Fruit fly (Drosophila melanogaster) whole organism: ENCODE measurements around the gene Seipin.

Experiments
- CG8478 ChIP-seq: fragments of >200 bp; optimal IDR thresholded peaks from 2 replicates; lab custom pipeline; 2018; ENCODE audit warnings: inconsistent platforms
- Dll ChIP-seq: fragments of >200 bp; optimal IDR thresholded peaks from 2 replicates; lab custom pipeline; 2017
- EcR ChIP-seq, 2 experiments: fragments of >200 bp; optimal IDR thresholded peaks; 2 replicates each; lab custom pipeline; 2017; ENCODE audit warnings: missing biosample characterization in 2 of 2, missing genetic modification characterization in 2 of 2, missing genetic modification reagents in 2 of 2
- pan ChIP-seq: fragments of >200 bp; optimal IDR thresholded peaks from 2 replicates; lab custom pipeline; 2017
- psq ChIP-seq: fragments of >200 bp; optimal IDR thresholded peaks from 2 replicates; lab custom pipeline; 2017
- usp ChIP-seq: fragments of >200 bp; optimal IDR thresholded peaks from 2 replicates; lab custom pipeline; 2017; ENCODE audit warnings: missing biosample characterization, missing genetic modification characterization, mixed read lengths

The Seipin gene

DNA sequence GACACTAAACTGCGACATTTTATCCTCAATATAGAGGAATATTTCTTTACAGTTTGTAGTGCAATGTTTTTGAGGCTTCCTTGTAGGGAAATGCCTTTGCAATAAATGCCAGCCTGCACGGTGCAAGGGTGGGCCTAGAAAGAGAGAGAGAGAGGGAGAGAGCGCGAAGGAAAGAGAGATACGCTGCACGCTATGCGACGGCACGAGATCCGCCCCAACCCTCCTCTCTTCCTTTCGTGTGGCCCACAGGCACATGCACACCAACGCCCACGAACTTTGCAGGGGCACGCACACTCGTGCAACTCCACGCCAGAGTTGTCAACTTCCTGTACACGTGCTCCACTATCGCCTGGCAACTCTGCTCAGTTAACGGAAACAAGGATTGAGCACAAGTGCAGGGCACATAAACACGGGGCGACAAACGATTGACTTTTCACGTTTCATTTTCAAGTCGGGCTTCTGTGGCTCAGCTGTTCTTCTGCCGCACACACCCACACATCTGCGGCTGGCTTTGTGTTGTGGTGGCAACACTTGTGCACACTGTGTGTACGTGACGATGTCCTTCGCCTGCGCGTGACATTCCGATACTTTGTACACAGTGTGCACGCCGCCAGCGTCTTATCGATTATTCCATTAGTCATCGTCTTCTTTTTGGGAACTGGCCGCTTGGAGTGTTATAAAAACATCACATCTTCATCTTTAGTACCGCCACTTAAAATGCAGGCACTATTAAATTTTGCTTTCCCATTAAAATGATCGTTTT, 16.5 kb downstream of the Seipin start:
- TF ChIP-seq pan (lab: Kevin White, UChicago) (no peak), EcR (GFP tag; optimal IDR thresholded peaks at IDR 0.05; lab: Kevin White, UChicago) (no peak), usp (GFP tag; lab: Kevin White, UChicago) (no peak), Dll (no peak), CG8478 (lab: Kevin White, UChicago) (no peak), psq (lab: Kevin White, UChicago) (no peak)

DNA sequence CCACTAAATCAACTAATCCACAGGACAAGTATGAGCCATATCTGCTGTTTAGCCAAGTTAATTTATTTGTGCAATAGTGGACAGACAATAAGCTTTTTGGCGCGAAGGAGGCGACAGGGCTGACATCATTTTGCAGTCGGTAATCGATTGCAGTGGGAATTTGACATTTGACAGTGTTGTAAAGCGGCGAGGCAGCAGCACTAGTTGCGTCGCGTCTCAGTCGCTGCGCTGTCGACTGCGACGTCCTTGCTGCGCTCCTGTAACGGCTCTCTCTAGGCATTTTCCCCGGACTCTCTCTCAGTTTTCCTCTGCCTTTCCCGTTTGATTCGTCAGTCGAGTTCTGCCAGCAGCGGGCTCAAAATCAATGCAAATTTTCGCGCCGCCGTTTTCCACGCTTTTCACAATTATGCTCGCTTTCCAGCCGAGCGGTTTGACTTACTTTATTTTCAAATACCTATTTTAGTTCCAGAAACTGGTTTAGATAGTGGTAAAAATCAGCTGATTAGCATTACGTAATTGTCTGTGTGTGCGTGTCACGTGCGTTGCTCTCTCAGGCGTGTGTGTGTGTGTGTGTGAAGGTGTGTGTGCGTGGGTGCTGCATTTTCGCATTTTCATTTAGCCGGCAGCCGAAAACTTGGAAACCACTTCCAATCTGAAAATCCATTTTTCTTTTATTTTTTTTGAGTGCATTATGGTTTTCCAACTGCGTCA, 17.4 kb downstream of the Seipin start:
- TF ChIP-seq CG8478 (lab: Kevin White, UChicago): no peak
- TF ChIP-seq Dll: no peak
- TF ChIP-seq usp (GFP tag; lab: Kevin White, UChicago): no peak
- no peak for TF ChIP-seq pan (lab: Kevin White, UChicago)
- no peak for TF ChIP-seq EcR (GFP tag; optimal IDR thresholded peaks at IDR 0.05; lab: Kevin White, UChicago)
- no peak for TF ChIP-seq psq (lab: Kevin White, UChicago)

DNA sequence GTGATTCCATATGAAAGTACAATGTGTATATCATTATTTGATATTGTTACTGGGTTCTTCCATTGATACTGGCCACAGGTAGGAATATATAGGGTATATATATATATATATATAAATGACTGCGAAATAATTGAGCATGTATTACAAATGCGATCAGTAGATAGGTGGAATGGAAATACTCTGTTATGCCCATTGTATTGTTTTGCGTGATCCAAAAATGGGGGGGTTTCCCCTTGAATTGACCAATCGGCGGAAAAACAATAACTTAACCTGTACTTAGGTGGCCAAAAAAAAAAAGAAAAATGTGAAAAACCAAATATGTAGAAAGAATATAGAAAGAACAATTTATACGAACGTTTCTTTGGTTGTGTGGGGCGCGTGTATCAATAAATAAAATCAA, 18.3 kb downstream of the Seipin start:
- TF ChIP-seq EcR (GFP tag; optimal IDR thresholded peaks at IDR 0.05; lab: Kevin White, UChicago) (no peak), CG8478 (lab: Kevin White, UChicago) (no peak)

DNA sequence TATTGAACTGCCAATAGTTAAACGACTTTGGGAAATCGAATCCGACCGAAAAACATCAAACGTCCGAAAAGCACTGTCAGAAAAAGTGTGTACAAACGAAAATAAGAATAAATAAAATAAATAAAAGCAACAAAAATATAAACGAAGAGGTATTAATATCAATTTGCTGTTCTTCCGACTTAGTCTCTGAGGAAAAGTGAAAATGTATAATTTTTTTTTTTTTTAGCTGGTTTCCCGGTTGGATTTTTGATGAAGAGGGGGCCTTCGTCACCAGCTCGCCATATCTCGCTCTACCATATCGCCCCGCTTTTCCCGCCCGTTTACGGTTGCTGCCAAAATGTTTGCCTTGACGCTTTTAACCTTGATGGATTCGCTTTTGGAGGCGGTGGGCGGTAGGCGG, 19.0 kb downstream of the Seipin start:
- no peak for TF ChIP-seq usp (GFP tag; lab: Kevin White, UChicago)
- no peak for TF ChIP-seq Dll
- no peak for TF ChIP-seq psq (lab: Kevin White, UChicago)
- no peak for TF ChIP-seq EcR (GFP tag; optimal IDR thresholded peaks at IDR 0.05; lab: Kevin White, UChicago)
- no peak for TF ChIP-seq pan (lab: Kevin White, UChicago)
- no peak for TF ChIP-seq CG8478 (lab: Kevin White, UChicago)

DNA sequence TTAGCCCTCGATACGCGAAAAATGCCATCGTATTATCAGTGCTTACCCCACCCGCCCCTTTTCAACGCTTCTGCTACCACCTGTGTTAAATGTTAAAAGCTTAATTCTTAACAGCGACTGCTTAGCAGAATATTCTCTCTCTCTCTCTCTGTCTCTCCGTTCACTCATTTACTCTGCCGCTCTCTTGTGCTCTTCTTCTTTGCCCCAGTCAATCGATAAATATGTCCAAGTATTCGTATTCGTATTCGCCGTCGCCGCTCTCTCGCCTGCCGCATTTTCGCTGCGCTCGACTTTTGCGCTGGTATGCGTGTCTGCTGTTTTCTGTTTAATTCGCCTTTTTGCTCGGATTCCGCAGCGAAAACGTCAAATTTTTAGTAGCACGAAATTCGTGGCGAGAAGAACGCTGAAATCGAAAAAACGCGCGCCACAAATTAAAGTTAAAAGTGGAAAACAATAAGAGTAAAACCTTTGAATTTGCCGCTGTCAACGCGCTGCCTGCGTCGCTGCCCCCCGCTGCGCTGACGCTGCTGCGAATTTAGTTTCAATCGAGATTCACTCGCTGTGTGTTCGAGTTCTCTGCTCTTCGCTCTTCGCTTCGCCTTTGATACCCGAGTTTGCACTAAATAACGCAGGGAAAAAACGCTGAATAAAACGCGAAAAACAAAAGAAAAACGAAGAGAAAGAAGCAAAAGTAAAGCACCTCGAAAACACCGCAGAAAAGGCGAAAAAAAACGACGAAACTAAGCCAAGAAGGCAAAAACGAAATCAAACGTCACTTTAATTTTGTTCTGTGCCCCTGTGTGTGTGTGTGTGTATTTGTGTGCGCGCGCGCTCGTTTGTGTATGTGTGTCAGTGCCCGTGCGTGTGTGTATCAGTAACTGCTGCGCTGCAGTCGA, 23.1 kb downstream of the Seipin start:
- TF ChIP-seq pan (lab: Kevin White, UChicago): no peak
- TF ChIP-seq usp (GFP tag; lab: Kevin White, UChicago): no peak
- TF ChIP-seq psq (lab: Kevin White, UChicago): no peak
- TF ChIP-seq Dll: peak; percentile 59
- TF ChIP-seq CG8478 (lab: Kevin White, UChicago): peak; percentile 40
- no peak for TF ChIP-seq EcR (GFP tag; optimal IDR thresholded peaks at IDR 0.05; lab: Kevin White, UChicago)

DNA sequence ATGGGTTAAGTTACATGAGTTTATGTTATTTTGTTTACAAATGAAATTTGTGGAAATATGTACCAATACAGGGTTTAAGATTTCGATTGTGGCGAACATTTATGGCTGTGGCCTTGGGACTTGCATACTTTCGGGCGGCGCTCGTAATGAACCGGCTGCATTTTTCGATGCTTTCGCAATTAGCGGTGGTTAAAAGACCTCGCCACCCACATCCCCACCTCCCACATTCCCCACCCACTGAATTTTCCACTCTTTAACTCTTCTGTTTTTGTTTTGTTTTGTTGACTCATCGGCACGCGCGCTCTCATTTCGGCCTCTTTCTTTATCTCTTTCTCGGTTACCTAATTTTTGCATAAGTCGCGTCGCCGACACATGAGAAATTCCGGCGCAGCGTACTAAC, 26.0 kb downstream of the Seipin start:
- TF ChIP-seq pan (lab: Kevin White, UChicago) (no peak), usp (GFP tag; lab: Kevin White, UChicago) (no peak), psq (lab: Kevin White, UChicago) (no peak), Dll (no peak), EcR (GFP tag; optimal IDR thresholded peaks at IDR 0.05; lab: Kevin White, UChicago) (no peak), CG8478 (lab: Kevin White, UChicago) (no peak)

DNA sequence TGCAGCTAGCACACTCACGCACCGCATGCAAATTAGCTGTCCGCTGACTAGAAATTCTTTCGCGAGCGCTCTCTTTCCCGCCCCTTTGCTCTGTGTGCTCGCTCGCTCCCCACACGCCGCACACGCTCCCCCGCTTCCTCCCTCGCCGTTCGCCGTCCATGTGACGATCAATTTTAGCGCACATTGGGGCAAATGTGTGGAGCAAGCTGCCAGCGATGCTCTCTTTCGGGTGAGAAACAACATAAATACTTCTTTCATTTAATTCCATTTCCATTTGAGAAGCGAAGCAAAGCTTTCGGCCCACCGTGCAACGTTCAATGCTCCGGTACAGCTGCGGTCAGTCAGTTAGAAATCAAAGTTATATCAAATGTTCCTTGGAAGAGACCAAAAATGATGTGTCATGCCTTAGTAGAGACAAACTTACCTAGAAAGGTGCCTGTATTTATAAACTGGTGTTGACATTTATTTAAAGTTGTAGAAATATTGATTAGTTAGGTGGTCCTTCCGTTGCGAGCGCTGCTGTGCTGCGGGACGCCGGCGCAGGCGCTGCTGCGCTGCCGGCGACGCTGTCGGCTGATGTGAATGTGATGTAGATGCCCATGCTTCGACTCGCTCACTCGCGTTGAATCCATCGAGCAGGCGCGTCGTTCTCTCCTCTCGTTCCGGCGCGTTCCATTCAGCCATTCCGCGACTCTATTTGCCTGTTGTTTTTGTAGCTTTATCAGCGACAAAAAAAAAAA, 26.6 kb downstream of the Seipin start:
- TF ChIP-seq CG8478 (lab: Kevin White, UChicago) (no peak), Dll (peak; percentile 63), EcR (GFP tag; optimal IDR thresholded peaks at IDR 0.05; lab: Kevin White, UChicago) (peak; percentile 91 to 98), pan (lab: Kevin White, UChicago) (no peak)

DNA sequence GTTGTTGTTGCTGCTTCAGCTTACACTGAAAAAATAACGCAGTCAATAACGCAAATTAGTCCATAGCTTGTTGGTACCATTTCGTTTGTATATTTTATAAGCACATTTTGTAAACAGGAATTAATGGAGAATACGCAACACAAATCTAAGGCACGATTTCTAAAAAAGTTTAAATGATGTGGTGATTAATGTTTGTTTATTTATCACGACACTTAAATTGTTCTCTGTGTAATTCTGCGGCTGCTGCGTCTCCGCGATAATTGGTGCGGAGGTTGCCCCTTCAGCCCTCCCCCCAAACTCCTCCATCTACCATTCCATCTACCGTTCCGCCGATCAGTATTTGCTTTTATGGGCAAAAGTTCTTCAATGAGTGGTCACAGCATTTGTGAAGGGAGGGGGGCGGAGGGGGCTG, 27.9 kb downstream of the Seipin start:
- TF ChIP-seq psq (lab: Kevin White, UChicago) (no peak), CG8478 (lab: Kevin White, UChicago) (no peak), Dll (peak; percentile 37), pan (lab: Kevin White, UChicago) (no peak), EcR (GFP tag; optimal IDR thresholded peaks at IDR 0.05; lab: Kevin White, UChicago) (no peak)

DNA sequence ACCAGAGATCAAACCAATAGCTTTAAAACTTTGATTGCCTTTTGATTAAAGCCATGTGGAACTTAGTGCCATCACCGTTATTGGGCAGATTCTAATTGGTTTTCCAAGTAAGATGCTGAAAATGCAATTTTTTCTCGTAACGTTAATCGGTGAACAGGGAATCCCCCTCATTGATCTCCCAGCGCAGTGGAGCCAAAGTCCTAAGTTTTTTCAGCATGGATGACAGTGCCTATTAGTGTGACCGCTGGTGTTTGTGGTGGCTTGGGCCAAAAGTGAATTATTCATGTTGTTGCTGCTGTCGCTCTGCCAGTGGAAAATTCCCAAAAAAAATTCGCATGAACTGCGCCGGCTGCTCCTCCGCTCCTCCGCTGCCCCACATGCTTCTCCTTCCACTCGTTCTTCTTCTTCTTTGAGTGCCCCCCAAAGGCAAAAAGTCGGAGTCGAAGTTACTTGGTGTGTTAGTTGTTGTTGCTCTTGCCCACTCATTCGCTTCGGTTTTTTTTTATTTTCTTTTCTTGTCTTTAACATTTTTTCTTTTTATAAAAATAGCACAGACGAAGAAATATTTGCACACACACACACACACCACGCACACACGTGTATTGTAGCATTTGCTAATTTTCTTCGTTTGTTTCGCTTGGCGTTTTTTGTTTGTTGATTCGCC, 28.5 kb downstream of the Seipin start:
- TF ChIP-seq psq (lab: Kevin White, UChicago) (no peak), EcR (GFP tag; optimal IDR thresholded peaks at IDR 0.05; lab: Kevin White, UChicago) (peak in 1 of 2 experiments; percentile 26), CG8478 (lab: Kevin White, UChicago) (no peak)

DNA sequence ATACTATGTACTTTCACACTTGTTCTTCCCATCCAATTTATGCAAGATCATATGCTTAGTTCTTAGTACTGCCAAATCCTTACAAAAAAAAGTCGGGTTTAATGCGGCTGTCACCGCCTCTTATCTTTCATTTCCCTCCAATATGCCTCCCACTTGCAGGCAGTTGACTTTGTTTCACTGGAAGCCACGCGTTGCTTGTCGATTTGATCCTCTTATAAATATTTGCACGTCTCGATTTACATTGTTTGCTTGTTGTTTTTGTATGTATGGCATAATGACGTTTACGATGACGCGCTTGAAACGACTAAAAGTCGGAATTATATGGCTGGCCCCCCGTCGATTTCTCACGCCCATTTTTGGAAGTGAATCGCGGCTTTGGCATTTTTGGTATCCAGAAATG, 29.4 kb downstream of the Seipin start:
- no peak for TF ChIP-seq Dll
- TF ChIP-seq psq (lab: Kevin White, UChicago): no peak
- no peak for TF ChIP-seq EcR (GFP tag; optimal IDR thresholded peaks at IDR 0.05; lab: Kevin White, UChicago)
- TF ChIP-seq pan (lab: Kevin White, UChicago): no peak
- TF ChIP-seq usp (GFP tag; lab: Kevin White, UChicago): no peak
- TF ChIP-seq CG8478 (lab: Kevin White, UChicago): no peak
